Worm (Caenorhabditis elegans): Measurements from ENCODE around the gene F49H12.7.

DNA sequence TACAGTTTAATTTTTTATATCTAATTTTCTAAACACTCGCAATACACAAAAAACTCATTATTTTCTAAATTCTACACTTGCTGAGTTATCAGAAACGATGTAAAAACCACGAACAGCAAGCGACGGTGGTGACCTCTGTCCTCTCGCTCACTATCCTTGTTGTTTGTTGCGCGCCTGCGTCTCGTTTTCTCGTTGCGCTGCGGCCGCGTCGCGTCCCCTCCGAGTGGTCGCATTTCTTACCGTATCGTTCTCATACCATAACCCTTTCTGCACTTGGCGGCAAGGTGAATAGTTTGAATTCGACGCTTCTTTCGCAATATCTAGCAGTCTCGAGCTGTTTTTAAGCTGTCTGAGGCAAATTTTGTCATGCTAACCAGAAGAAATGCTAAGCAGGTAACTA lies 24.6 kb downstream of the F49H12.7 start, which contains the start of gene lsy-2:
- no peak for TF ChIP-seq skn-1 (tag; optimal IDR thresholded peaks at IDR 0.05)
- no peak for TF ChIP-seq egl-27 (tag; optimal IDR thresholded peaks at IDR 0.05)
- TF ChIP-seq ceh-82 (tag; optimal IDR thresholded peaks at IDR 0.05): no peak
- TF ChIP-seq ztf-4 (tag; optimal IDR thresholded peaks at IDR 0.05): no peak
- TF ChIP-seq nhr-76 (tag; optimal IDR thresholded peaks at IDR 0.05): no peak
- peak; percentile 72 for TF ChIP-seq pha-4 (tag; optimal IDR thresholded peaks at IDR 0.05)
- TF ChIP-seq pqm-1 (tag; optimal IDR thresholded peaks at IDR 0.05): no peak
- no peak for TF ChIP-seq ztf-11 (tag; optimal IDR thresholded peaks at IDR 0.05)
- TF ChIP-seq nfya-1 (tag; optimal IDR thresholded peaks at IDR 0.05; ENCODE audit: insufficient read depth): peak; percentile 98
- TF ChIP-seq nhr-237 (tag; optimal IDR thresholded peaks at IDR 0.05): no peak
